Worm (Caenorhabditis elegans) whole organism, late embryonic: ENCODE data around the gene cutl-26.

ENCODE experiments used
- ceh-48 ChIP-seq: sonication (generic microtip); optimal IDR thresholded peaks from 2 replicates; lab custom pipeline; 2016; ENCODE audit warnings: missing genetic modification characterization, inconsistent platforms, missing compliant biosample characterization
- elt-2 ChIP-seq: sonication (generic microtip); optimal IDR thresholded peaks from 2 replicates; lab custom pipeline; 2016; ENCODE audit warnings: missing genetic modification reagents, missing genetic modification characterization, missing compliant biosample characterization
- eyg-1 ChIP-seq: sonication (generic microtip); optimal IDR thresholded peaks from 2 replicates; lab custom pipeline; 2016; ENCODE audit warnings: missing genotype, missing genetic modification characterization, missing compliant biosample characterization
- hlh-15 ChIP-seq: sonication (generic microtip); optimal IDR thresholded peaks from 2 replicates; lab custom pipeline; 2016; ENCODE audit warnings: missing genetic modification characterization, missing compliant biosample characterization
- odd-2 ChIP-seq: sonication (generic microtip); optimal IDR thresholded peaks from 2 replicates; lab custom pipeline; 2017; ENCODE audit warnings: antibody characterized with exemption, mild to moderate bottlenecking, missing genetic modification characterization, missing compliant biosample characterization
- pag-3 ChIP-seq: sonication (generic microtip); optimal IDR thresholded peaks from 2 replicates; lab custom pipeline; 2016; ENCODE audit warnings: missing compliant biosample characterization, missing genetic modification characterization, borderline replicate concordance
- syd-9 ChIP-seq: sonication (generic microtip); optimal IDR thresholded peaks from 2 replicates; lab custom pipeline; 2016; ENCODE audit warnings: mild to moderate bottlenecking, missing genetic modification characterization, moderate library complexity, missing compliant biosample characterization
- unc-55 ChIP-seq: sonication (generic microtip); optimal IDR thresholded peaks from 2 replicates; lab custom pipeline; 2017; ENCODE audit warnings: missing biosample characterization, missing genetic modification reagents, missing genetic modification characterization

DNA sequence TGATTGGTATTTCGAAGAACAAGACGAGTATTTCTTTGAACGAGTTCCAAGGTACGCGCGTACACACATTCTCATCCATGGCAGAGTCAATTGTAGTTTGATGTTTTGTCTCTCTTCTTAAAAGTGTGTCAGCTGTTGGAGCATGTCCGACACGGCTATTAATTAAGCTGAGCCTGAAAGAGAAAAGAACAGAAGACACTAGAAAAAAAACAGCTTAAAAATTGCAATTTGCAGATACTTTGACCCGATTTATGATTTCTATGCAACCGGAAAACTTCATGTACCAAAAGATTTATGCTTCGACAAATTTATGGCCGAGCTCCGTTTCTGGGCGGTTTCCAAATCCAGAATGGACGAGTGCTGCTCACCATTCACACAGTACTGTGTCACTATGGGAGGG lies 42.0 kb upstream of the cutl-26 start:
- TF ChIP-seq unc-55 (GFP tag; lab: Kevin White, UChicago) (no peak), odd-2 (no peak), pag-3 (no peak), hlh-15 (tag; lab: Kevin White, UChicago) (no peak), ceh-48 (no peak), syd-9 (tag; lab: Kevin White, UChicago) (no peak), elt-2 (tag; lab: Kevin White, UChicago) (no peak), eyg-1 (no peak)
